Worm (Caenorhabditis elegans): ENCODE measurements around the gene cks-1.
A peak's percentile ranks its signal among the peaks of the same experiment; 100 is the strongest.

The cks-1 gene

DNA sequence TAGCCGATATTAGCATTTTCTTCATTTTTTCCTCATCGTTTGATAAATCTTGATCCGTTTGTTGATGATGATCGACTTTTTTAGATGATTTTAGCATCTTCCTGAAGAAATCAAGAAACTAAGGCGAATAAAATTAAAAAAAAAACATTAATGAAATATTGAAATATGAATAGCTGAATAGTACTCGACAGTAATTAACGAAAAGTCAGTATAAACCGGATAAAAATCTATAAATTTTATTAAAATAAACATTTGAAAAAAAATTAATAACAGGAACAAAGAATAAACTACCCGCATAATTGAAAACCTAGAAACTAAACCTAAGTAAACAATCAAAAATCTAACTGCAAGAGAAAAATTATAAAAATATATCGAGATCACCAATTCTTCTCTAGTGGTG is 17.5 kb upstream of the cks-1 start, which contains the start of gene C28C12.12:
C28C12.12 (minus strand) TSS at position 101 of the 400 bp plus-strand sequence.
- TF ChIP-seq ceh-22 (tag; optimal IDR thresholded peaks at IDR 0.05) (no peak), ref-2 (tag; optimal IDR thresholded peaks at IDR 0.05) (no peak), pha-2 (tag; optimal IDR thresholded peaks at IDR 0.05) (no peak), pag-3 (tag; optimal IDR thresholded peaks at IDR 0.05; ENCODE audit: borderline replicate concordance) (no peak), F13H6.1 (tag; optimal IDR thresholded peaks at IDR 0.05) (no peak), T23F11.4 (GFP tag; optimal IDR thresholded peaks at IDR 0.05) (no peak), zip-5 (tag; optimal IDR thresholded peaks at IDR 0.05) (no peak), tbx-2 (tag; optimal IDR thresholded peaks at IDR 0.05) (no peak), ceh-18 (tag; optimal IDR thresholded peaks at IDR 0.05) (no peak), pros-1 (tag; optimal IDR thresholded peaks at IDR 0.05) (no peak), lim-6 (tag; optimal IDR thresholded peaks at IDR 0.05) (no peak), ttx-3 (tag; optimal IDR thresholded peaks at IDR 0.05) (no peak), dmd-4 (tag; optimal IDR thresholded peaks at IDR 0.05; ENCODE audit: borderline replicate concordance) (no peak), eyg-1 (tag; optimal IDR thresholded peaks at IDR 0.05) (no peak), ceh-2 (tag; optimal IDR thresholded peaks at IDR 0.05) (no peak), ceh-24 (tag; optimal IDR thresholded peaks at IDR 0.05) (no peak), ahr-1 (tag; optimal IDR thresholded peaks at IDR 0.05) (no peak)

DNA sequence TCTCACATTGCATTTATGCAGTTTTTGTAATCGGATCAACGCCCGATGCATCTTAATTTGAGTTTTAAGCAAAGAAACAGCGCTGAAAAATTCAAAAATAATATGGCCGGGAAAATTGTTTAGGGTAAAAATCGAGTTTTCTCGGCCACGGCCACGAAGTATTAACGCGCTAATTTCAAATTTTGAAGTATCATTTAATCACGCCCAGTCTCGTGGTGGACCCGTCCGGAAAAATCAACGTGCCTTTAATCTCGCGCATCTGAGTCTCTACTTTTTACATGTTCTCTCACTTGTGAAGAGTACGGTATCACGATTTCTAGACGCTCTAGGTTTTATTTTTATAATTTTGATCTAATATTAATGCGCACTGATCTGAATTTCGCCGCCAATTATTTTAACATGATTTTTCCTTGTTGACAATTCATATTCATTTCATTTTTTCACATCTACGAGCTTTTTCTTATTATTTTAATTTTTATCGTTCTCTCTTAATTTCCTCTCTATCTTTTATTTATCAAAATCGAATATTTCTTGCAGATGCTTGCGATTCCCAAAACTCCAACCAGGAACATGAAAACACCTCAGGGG is 14.9 kb upstream of the cks-1 start, which contains the start of the genes acdh-13 and mesp-1:
acdh-13 (minus strand) TSS at position 51 of the 588 bp plus-strand sequence.
mesp-1 (plus strand) TSS at position 538 of the 588 bp plus-strand sequence.
- TF ChIP-seq C08G9.2 (tag; optimal IDR thresholded peaks at IDR 0.05) (peak; percentile 78), ceh-31 (tag; optimal IDR thresholded peaks at IDR 0.05) (peak; percentile 69), F13H6.1 (tag; optimal IDR thresholded peaks at IDR 0.05) (no peak), T23F11.4 (GFP tag; optimal IDR thresholded peaks at IDR 0.05) (no peak), ets-4 (tag; optimal IDR thresholded peaks at IDR 0.05) (peak; percentile 37), rnt-1 (tag; optimal IDR thresholded peaks at IDR 0.05) (peak; percentile 29), nfya-1 (tag; optimal IDR thresholded peaks at IDR 0.05) (peak; percentile 13), lim-6 (tag; optimal IDR thresholded peaks at IDR 0.05) (no peak), tbx-2 (tag; optimal IDR thresholded peaks at IDR 0.05) (peak; percentile 38), ref-2 (tag; optimal IDR thresholded peaks at IDR 0.05) (peak; percentile 46), zip-5 (tag; optimal IDR thresholded peaks at IDR 0.05) (peak; percentile 22), fkh-10 (GFP tag; optimal IDR thresholded peaks at IDR 0.05) (no peak), tbx-7 (tag; optimal IDR thresholded peaks at IDR 0.05) (peak; percentile 19), hlh-13 (GFP tag; optimal IDR thresholded peaks at IDR 0.05) (no peak), unc-3 (GFP tag; conservative IDR thresholded peaks at IDR 0.05) (no peak), unc-3 (tag; optimal IDR thresholded peaks at IDR 0.05) (no peak)

DNA sequence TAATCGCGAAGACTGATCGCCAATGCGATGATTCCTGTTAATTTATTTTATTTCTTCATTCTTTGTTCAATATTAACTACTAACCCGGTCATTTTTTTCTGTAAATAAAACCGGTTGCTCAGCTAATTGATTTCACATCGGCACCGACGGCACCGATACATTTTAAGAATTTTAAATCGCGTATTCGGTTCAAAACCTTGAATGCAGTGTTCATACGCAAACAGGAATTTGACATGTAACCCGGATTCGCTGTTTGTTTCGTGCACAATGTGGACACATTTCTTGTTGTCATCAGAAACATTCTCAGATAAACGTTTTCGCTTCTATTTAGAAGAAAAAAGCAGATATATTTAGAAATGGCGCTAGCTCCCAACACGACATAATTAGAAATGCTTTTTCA is 13.8 kb upstream of the cks-1 start:
- TF ChIP-seq ceh-34 (tag; optimal IDR thresholded peaks at IDR 0.05): no peak
- no peak for TF ChIP-seq nhr-232 (tag; optimal IDR thresholded peaks at IDR 0.05)
- TF ChIP-seq ref-2 (tag; optimal IDR thresholded peaks at IDR 0.05): no peak
- no peak for TF ChIP-seq lin-11 (tag; optimal IDR thresholded peaks at IDR 0.05)
- TF ChIP-seq npax-4 (tag; optimal IDR thresholded peaks at IDR 0.05): no peak
- no peak for TF ChIP-seq pha-2 (tag; optimal IDR thresholded peaks at IDR 0.05)
- TF ChIP-seq gmeb-2 (tag; optimal IDR thresholded peaks at IDR 0.05): no peak
- TF ChIP-seq T23F11.4 (GFP tag; optimal IDR thresholded peaks at IDR 0.05): no peak
- TF ChIP-seq ceh-22 (tag; optimal IDR thresholded peaks at IDR 0.05): no peak
- no peak for TF ChIP-seq ceh-6 (GFP tag; optimal IDR thresholded peaks at IDR 0.05)
- no peak for TF ChIP-seq ttx-3 (tag; optimal IDR thresholded peaks at IDR 0.05)
- TF ChIP-seq sox-2 (GFP tag; IDR thresholded peaks at IDR 0.05): no peak
- no peak for TF ChIP-seq unc-55 (GFP tag; optimal IDR thresholded peaks at IDR 0.05)
- no peak for TF ChIP-seq ceh-2 (tag; optimal IDR thresholded peaks at IDR 0.05)
- TF ChIP-seq ceh-48 (tag; optimal IDR thresholded peaks at IDR 0.05): no peak
- TF ChIP-seq dve-1 (tag; optimal IDR thresholded peaks at IDR 0.05): no peak
- TF ChIP-seq K09A11.1 (tag; optimal IDR thresholded peaks at IDR 0.05; ENCODE audit: insufficient read depth): no peak
- TF ChIP-seq ceh-45 (GFP tag; IDR thresholded peaks at IDR 0.05): no peak
- TF ChIP-seq ceh-19 (GFP tag; optimal IDR thresholded peaks at IDR 0.05): no peak

Data from whole organism, late embryonic.